Fruit fly (Drosophila melanogaster) whole organism, embryonic: ENCODE measurements around the gene CG6254.

ENCODE experiments used
- Bgb ChIP-seq: fragments of 200-800 bp; sonication (Bioruptor generic); IDR thresholded peaks from 2 replicates; pipeline ENCODE4 v1.3.6; 2022; ENCODE audit warnings: missing biosample characterization, missing genetic modification characterization; ENCODE audit not compliant: partially characterized antibody
- CG10147 ChIP-seq: fragments of 200-800 bp; sonication (Bioruptor generic); optimal IDR thresholded peaks from 2 replicates; lab custom pipeline; 2019; ENCODE audit warnings: missing biosample characterization, mild to moderate bottlenecking, missing genetic modification characterization, moderate library complexity
- CG10366 ChIP-seq: fragments of 200-800 bp; sonication (Bioruptor generic); IDR thresholded peaks from 2 replicates; pipeline ENCODE4 v1.3.6; 2022; ENCODE audit warnings: missing biosample characterization, missing genetic modification characterization
- CG10543 ChIP-seq: fragments of 200-800 bp; sonication (Bioruptor generic); optimal IDR thresholded peaks from 3 replicates; lab custom pipeline; 2017; ENCODE audit warnings: missing biosample characterization, mild to moderate bottlenecking, missing genetic modification characterization, moderate library complexity
- CG12391 ChIP-seq: fragments of 200-800 bp; sonication (Bioruptor generic); optimal IDR thresholded peaks from 3 replicates; lab custom pipeline; 2018; ENCODE audit warnings: missing biosample characterization, mild to moderate bottlenecking, missing genetic modification characterization, moderate library complexity
- CG16815 ChIP-seq: fragments of 200-800 bp; sonication (Bioruptor generic); optimal IDR thresholded peaks from 3 replicates; lab custom pipeline; 2017; ENCODE audit warnings: missing biosample characterization, mild to moderate bottlenecking, missing genetic modification characterization
- CG17802 ChIP-seq: fragments of 200-800 bp; sonication (Bioruptor generic); optimal IDR thresholded peaks from 2 replicates; lab custom pipeline; 2018; ENCODE audit warnings: missing biosample characterization, mild to moderate bottlenecking, missing genetic modification characterization, moderate library complexity
- CG42726 ChIP-seq: fragments of 200-800 bp; sonication (Bioruptor generic); IDR thresholded peaks from 2 replicates; pipeline ENCODE4 v1.3.6; 2022; ENCODE audit warnings: missing biosample characterization, missing genetic modification characterization; ENCODE audit not compliant: partially characterized antibody
- CG4282 ChIP-seq: fragments of 200-800 bp; sonication (Bioruptor generic); optimal IDR thresholded peaks from 2 replicates; lab custom pipeline; 2016; ENCODE audit warnings: missing biosample characterization, missing genetic modification characterization
- CG4328 ChIP-seq: fragments of 200-800 bp; sonication (Bioruptor generic); optimal IDR thresholded peaks from 3 replicates; lab custom pipeline; 2017; ENCODE audit warnings: missing biosample characterization, missing genetic modification reagents, missing genetic modification characterization
- CG4730 ChIP-seq: fragments of 200-800 bp; sonication (Bioruptor generic); IDR thresholded peaks from 2 replicates; pipeline ENCODE4 v1.3.6; 2022; ENCODE audit warnings: missing biosample characterization, missing genetic modification characterization
- CG5180 ChIP-seq: fragments of 200-800 bp; sonication (Bioruptor generic); optimal IDR thresholded peaks from 3 replicates; lab custom pipeline; 2017; ENCODE audit warnings: missing biosample characterization, missing genetic modification characterization, mild to moderate bottlenecking, moderate library complexity, missing genetic modification reagents
- CG7357 ChIP-seq: fragments of 200-800 bp; sonication (Bioruptor generic); IDR thresholded peaks from 3 replicates; pipeline ENCODE4 v1.3.6; 2022; ENCODE audit warnings: missing biosample characterization, missing genetic modification characterization
- CG7372 ChIP-seq: fragments of 200-800 bp; sonication (Bioruptor generic); IDR thresholded peaks from 2 replicates; pipeline ENCODE4 v1.3.6; 2022; ENCODE audit warnings: missing biosample characterization, missing genetic modification characterization
- CG7839 ChIP-seq: fragments of 200-800 bp; sonication (Bioruptor generic); optimal IDR thresholded peaks from 3 replicates; lab custom pipeline; 2018; ENCODE audit warnings: missing biosample characterization, mild to moderate bottlenecking, missing genetic modification characterization, moderate library complexity
- CG7963 ChIP-seq: fragments of 200-800 bp; sonication (Bioruptor generic); IDR thresholded peaks from 3 replicates; pipeline ENCODE4 v1.3.6; 2022; ENCODE audit warnings: missing biosample characterization, missing genetic modification characterization; ENCODE audit not compliant: partially characterized antibody
- CG9437 ChIP-seq: fragments of 200-800 bp; sonication (Bioruptor generic); optimal IDR thresholded peaks from 2 replicates; lab custom pipeline; 2018; ENCODE audit warnings: missing biosample characterization, mild to moderate bottlenecking, missing genetic modification characterization
- CG9609 ChIP-seq: fragments of 200-800 bp; sonication (Bioruptor generic); optimal IDR thresholded peaks from 3 replicates; lab custom pipeline; 2016; ENCODE audit warnings: missing biosample characterization, missing genetic modification characterization
- CG9817 ChIP-seq: fragments of 200-800 bp; sonication (Bioruptor generic); optimal IDR thresholded peaks from 2 replicates; lab custom pipeline; 2018; ENCODE audit warnings: missing biosample characterization, mild to moderate bottlenecking, missing genetic modification characterization, moderate library complexity
- CG9932 ChIP-seq: fragments of 200-800 bp; sonication (Bioruptor generic); IDR thresholded peaks from 2 replicates; pipeline ENCODE4 v1.3.6; 2022; ENCODE audit warnings: missing biosample characterization, missing genetic modification characterization
- Camta ChIP-seq: fragments of 200-800 bp; sonication (Bioruptor generic); optimal IDR thresholded peaks from 2 replicates; lab custom pipeline; 2016; ENCODE audit warnings: missing biosample characterization, missing genetic modification characterization
- Elba2 ChIP-seq: fragments of 200-800 bp; sonication (Bioruptor generic); optimal IDR thresholded peaks from 3 replicates; lab custom pipeline; 2016; ENCODE audit warnings: missing biosample characterization, missing genetic modification characterization
- Lim3 ChIP-seq: fragments of 200-800 bp; sonication (Bioruptor generic); IDR thresholded peaks from 2 replicates; pipeline ENCODE4 v1.3.6; 2022; ENCODE audit warnings: missing biosample characterization, missing genetic modification characterization
- Oli ChIP-seq: fragments of 200-800 bp; sonication (Bioruptor generic); optimal IDR thresholded peaks from 2 replicates; lab custom pipeline; 2018; ENCODE audit warnings: missing biosample characterization, mild to moderate bottlenecking, missing genetic modification characterization, moderate library complexity
- Opbp ChIP-seq: fragments of 200-800 bp; sonication (Bioruptor generic); IDR thresholded peaks from 3 replicates; pipeline ENCODE4 v1.3.6; 2022; ENCODE audit warnings: missing biosample characterization, missing genetic modification characterization; ENCODE audit not compliant: partially characterized antibody
- Optix ChIP-seq: fragments of 200-800 bp; sonication (Bioruptor generic); IDR thresholded peaks from 3 replicates; pipeline ENCODE4 v1.3.6; 2022; ENCODE audit warnings: missing biosample characterization, missing genetic modification characterization
- Scr ChIP-seq: fragments of 200-800 bp; sonication (Bioruptor generic); IDR thresholded peaks from 2 replicates; pipeline ENCODE4 v1.3.6; 2022; ENCODE audit warnings: missing biosample characterization, missing genetic modification characterization; ENCODE audit not compliant: partially characterized antibody
- Ssrp ChIP-seq: fragments of 200-800 bp; sonication (Bioruptor generic); optimal IDR thresholded peaks from 2 replicates; lab custom pipeline; 2018; ENCODE audit warnings: missing biosample characterization, mild to moderate bottlenecking, missing genetic modification characterization, moderate library complexity
- Xrp1 ChIP-seq: fragments of 200-800 bp; sonication (Bioruptor generic); IDR thresholded peaks from 2 replicates; pipeline ENCODE4 v1.3.6; 2022; ENCODE audit warnings: missing biosample characterization, missing genetic modification characterization
- ac ChIP-seq: fragments of 200-800 bp; sonication (Bioruptor generic); optimal IDR thresholded peaks from 3 replicates; lab custom pipeline; 2017; ENCODE audit warnings: missing biosample characterization, mild to moderate bottlenecking, missing genetic modification characterization
- bab2 ChIP-seq: fragments of 200-800 bp; sonication (Bioruptor generic); optimal IDR thresholded peaks from 2 replicates; lab custom pipeline; 2016; ENCODE audit warnings: missing biosample characterization, missing genetic modification characterization
- bbx ChIP-seq: fragments of 200-800 bp; sonication (Bioruptor generic); IDR thresholded peaks from 2 replicates; pipeline ENCODE4 v1.3.6; 2022; ENCODE audit warnings: missing biosample characterization, missing genetic modification characterization; ENCODE audit not compliant: partially characterized antibody
- cato ChIP-seq: fragments of 200-800 bp; sonication (Bioruptor generic); optimal IDR thresholded peaks from 2 replicates; lab custom pipeline; 2016; ENCODE audit warnings: missing biosample characterization, missing genetic modification characterization, borderline replicate concordance
- chinmo ChIP-seq: fragments of 200-800 bp; sonication (Bioruptor generic); IDR thresholded peaks from 4 replicates; pipeline ENCODE4 v1.3.6; 2022; ENCODE audit warnings: missing biosample characterization, missing genetic modification characterization; ENCODE audit not compliant: partially characterized antibody
- dan ChIP-seq: fragments of 200-800 bp; sonication (Bioruptor generic); IDR thresholded peaks from 2 replicates; pipeline ENCODE4 v1.3.6; 2022; ENCODE audit warnings: missing biosample characterization, missing genetic modification characterization
- hkb ChIP-seq, 2 experiments: fragments of 200-800 bp in 1 of 2; fragments of >200 bp in 1 of 2; sonication (Bioruptor generic) in 1 of 2; IDR thresholded peaks in 1 of 2; optimal IDR thresholded peaks in 1 of 2; 2 replicates each; pipeline versions ENCODE4 v1.3.6 to Lab custom; 2017 to 2022; ENCODE audit warnings: missing biosample characterization in 1 of 2, missing genetic modification characterization in 1 of 2
- jing ChIP-seq: fragments of 200-800 bp; sonication (Bioruptor generic); optimal IDR thresholded peaks from 2 replicates; lab custom pipeline; 2018; ENCODE audit warnings: missing biosample characterization, mild to moderate bottlenecking, missing genetic modification characterization
- luna ChIP-seq: fragments of 200-800 bp; sonication (Bioruptor generic); optimal IDR thresholded peaks from 2 replicates; lab custom pipeline; 2016; ENCODE audit warnings: missing biosample characterization, missing genetic modification characterization
- otp ChIP-seq: fragments of 200-800 bp; sonication (Bioruptor generic); IDR thresholded peaks from 3 replicates; pipeline ENCODE4, ENCODE4 v1.3.6; 2022; ENCODE audit warnings: missing biosample characterization, missing genetic modification characterization
- phol ChIP-seq: fragments of 200-800 bp; sonication (Bioruptor generic); optimal IDR thresholded peaks from 3 replicates; lab custom pipeline; 2018; ENCODE audit warnings: missing biosample characterization, mild to moderate bottlenecking, missing genetic modification characterization, moderate library complexity
- prd ChIP-seq, 3 experiments: fragments of >200 bp in 2 of 3; fragments of 200-800 bp in 1 of 3; sonication (Bioruptor generic) in 1 of 3; optimal IDR thresholded peaks in 2 of 3; IDR thresholded peaks in 1 of 3; 2 replicates in 2 of 3; 3 replicates in 1 of 3; pipeline versions ENCODE4 v1.3.6 to Lab custom; 2017 to 2022; ENCODE audit warnings: missing biosample characterization in 1 of 3, missing genetic modification characterization in 1 of 3
- pzg ChIP-seq: fragments of 200-800 bp; sonication (Bioruptor generic); optimal IDR thresholded peaks from 3 replicates; lab custom pipeline; 2018; ENCODE audit warnings: missing biosample characterization, mild to moderate bottlenecking, missing genetic modification characterization, moderate library complexity
- rib ChIP-seq: fragments of 200-800 bp; sonication (Bioruptor generic); IDR thresholded peaks from 2 replicates; pipeline ENCODE4 v1.3.6; 2022; ENCODE audit warnings: missing biosample characterization, missing genetic modification characterization
- ro ChIP-seq: fragments of 200-800 bp; sonication (Bioruptor generic); IDR thresholded peaks from 2 replicates; pipeline ENCODE4 v1.3.6; 2022; ENCODE audit warnings: missing biosample characterization, missing genetic modification characterization
- shn ChIP-seq: fragments of 200-800 bp; sonication (Bioruptor generic); optimal IDR thresholded peaks from 3 replicates; lab custom pipeline; 2016; ENCODE audit warnings: missing biosample characterization, missing genetic modification characterization
- so ChIP-seq: fragments of 200-800 bp; sonication (Bioruptor generic); IDR thresholded peaks from 3 replicates; pipeline ENCODE4 v1.3.6; 2022; ENCODE audit warnings: missing biosample characterization, missing genetic modification characterization
- sr ChIP-seq: fragments of 200-800 bp; sonication (Bioruptor generic); IDR thresholded peaks from 3 replicates; pipeline ENCODE4 v1.3.6; 2022; ENCODE audit warnings: missing biosample characterization, missing genetic modification characterization
- ssp ChIP-seq: fragments of 200-800 bp; sonication (Bioruptor generic); IDR thresholded peaks from 2 replicates; pipeline ENCODE4 v1.3.6; 2022; ENCODE audit warnings: missing biosample characterization, missing genetic modification characterization
- z ChIP-seq: fragments of 200-800 bp; sonication (Bioruptor generic); IDR thresholded peaks from 3 replicates; pipeline ENCODE4 v1.3.6; 2022; ENCODE audit warnings: missing biosample characterization, missing genetic modification characterization

The CG6254 gene

DNA sequence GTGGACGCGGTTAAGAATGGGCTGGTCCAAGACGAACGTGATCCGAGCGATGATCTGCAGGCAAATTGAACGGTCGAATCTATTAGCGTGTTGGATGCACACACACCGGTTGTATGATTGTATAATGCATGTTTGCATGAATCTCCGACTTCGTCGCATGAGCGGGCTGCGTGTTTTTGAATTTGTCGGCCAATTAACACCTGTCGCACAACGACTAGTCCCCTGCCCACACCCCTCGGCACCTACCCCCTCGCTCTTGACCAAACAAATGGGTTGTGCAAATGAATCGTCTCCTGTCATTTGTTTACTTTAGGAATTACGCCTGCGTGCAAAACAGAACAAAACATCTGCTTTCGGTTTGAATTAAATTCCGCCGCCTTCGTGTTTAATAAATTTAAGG is 26.1 kb downstream of the CG6254 start (continued):
- TF ChIP-seq phol (tag; lab: Kevin White, UChicago): no peak
- TF ChIP-seq z (GFP tag; lab: Robert Waterston, UW): 0 out of 3 replicates have a peak, but pooled peaks have one; percentile 1
- 0 out of 3 replicates have a peak, but pooled peaks have one; percentile 32 for TF ChIP-seq CG7357
- peak; percentile 24 for TF ChIP-seq CG10543 (GFP tag; lab: Kevin White, UChicago)
- no peak for TF ChIP-seq Elba2 (GFP tag; lab: Kevin White, UChicago)
- TF ChIP-seq CG5180: peak; percentile 16
- no peak for TF ChIP-seq CG9437
- 0 out of 2 replicates have a peak, but pooled peaks have one; percentile 53 for TF ChIP-seq rib (GFP tag; lab: Robert Waterston, UW)
- TF ChIP-seq CG16815 (GFP tag; lab: Kevin White, UChicago): no peak
- no peak for TF ChIP-seq ro
- TF ChIP-seq CG9609 (GFP tag; lab: Kevin White, UChicago): no peak
- TF ChIP-seq otp: peak; percentile 88
- 0 out of 3 replicates have a peak, but pooled peaks have one; percentile 19 for TF ChIP-seq Optix
- 0 out of 4 replicates have a peak, but pooled peaks have one; percentile 42 for TF ChIP-seq chinmo (GFP tag; lab: Robert Waterston, UW)
- TF ChIP-seq shn: no peak
- no peak for TF ChIP-seq Oli (tag; lab: Kevin White, UChicago)
- TF ChIP-seq dan (GFP tag; lab: Robert Waterston, UW): no peak
- TF ChIP-seq so: 0 out of 3 replicates have a peak, but pooled peaks have one; percentile 25
- no peak for TF ChIP-seq CG4730 (GFP tag; lab: Robert Waterston, UW)

DNA sequence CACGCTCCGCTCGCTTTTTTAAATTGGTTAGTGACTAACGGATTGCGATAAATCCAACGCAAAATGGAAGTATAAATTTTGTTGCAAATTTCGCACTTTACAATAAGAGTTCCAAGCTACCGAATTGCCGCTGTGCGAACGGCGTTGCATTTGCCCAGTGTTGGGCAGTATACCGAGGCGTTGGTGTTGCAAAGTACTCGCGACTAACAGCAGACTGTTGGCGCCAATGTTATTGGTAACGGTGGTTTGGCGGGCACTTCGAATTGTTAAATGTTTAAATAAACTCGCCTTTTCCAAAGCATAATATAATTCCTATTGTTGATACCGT is 26.8 kb downstream of the CG6254 start:
- TF ChIP-seq Opbp (GFP tag; lab: Robert Waterston, UW) (no peak), CG7839 (tag; lab: Kevin White, UChicago) (peak; percentile 5), CG10147 (GFP tag; lab: Kevin White, UChicago) (no peak), cato (GFP tag; lab: Kevin White, UChicago) (no peak), Lim3 (GFP tag; lab: Robert Waterston, UW) (no peak), CG4282 (no peak), CG12391 (no peak), hkb (optimal IDR thresholded peaks at IDR 0.05; lab: Kevin White, UChicago) (no peak), hkb (GFP tag; IDR thresholded peaks at IDR 0.05; lab: Robert Waterston, UW) (peak; percentile 44; the same call in 1 of the 2 replicates), Xrp1 (0 out of 2 replicates have a peak, but pooled peaks have one; percentile 27), CG17802 (tag; lab: Kevin White, UChicago) (no peak), ro (no peak), Optix (no peak), bab2 (GFP tag; lab: Kevin White, UChicago) (no peak), CG9817 (tag; lab: Kevin White, UChicago) (peak; percentile 18), jing (GFP tag; lab: Kevin White, UChicago) (no peak), sr (GFP tag; lab: Robert Waterston, UW) (no peak), CG9932 (GFP tag; lab: Robert Waterston, UW) (peak; percentile 47), pzg (peak; percentile 88), CG4328 (GFP tag; lab: Kevin White, UChicago) (no peak), luna (GFP tag; lab: Kevin White, UChicago) (no peak), bbx (GFP tag; lab: Robert Waterston, UW) (peak; percentile 51; the same call in 1 of the 2 replicates), Camta (GFP tag; lab: Kevin White, UChicago) (no peak), ssp (no peak), ac (no peak), CG10366 (GFP tag; lab: Robert Waterston, UW) (no peak), CG42726 (no peak), CG7372 (no peak), Ssrp (tag; lab: Kevin White, UChicago) (no peak), CG7963 (no peak), Bgb (GFP tag; lab: Robert Waterston, UW) (peak; percentile 35; the same call in 1 of the 2 replicates), Scr (GFP tag; lab: Robert Waterston, UW) (no peak; the same call in 1 of the 2 replicates), prd (optimal IDR thresholded peaks at IDR 0.05; lab: Kevin White, UChicago) (no peak), prd (GFP tag; IDR thresholded peaks at IDR 0.05; lab: Robert Waterston, UW) (no peak), CG16815 (GFP tag; lab: Kevin White, UChicago) (no peak)
